Worm (Caenorhabditis elegans): Measurements from ENCODE around the gene B0252.3.

DNA sequence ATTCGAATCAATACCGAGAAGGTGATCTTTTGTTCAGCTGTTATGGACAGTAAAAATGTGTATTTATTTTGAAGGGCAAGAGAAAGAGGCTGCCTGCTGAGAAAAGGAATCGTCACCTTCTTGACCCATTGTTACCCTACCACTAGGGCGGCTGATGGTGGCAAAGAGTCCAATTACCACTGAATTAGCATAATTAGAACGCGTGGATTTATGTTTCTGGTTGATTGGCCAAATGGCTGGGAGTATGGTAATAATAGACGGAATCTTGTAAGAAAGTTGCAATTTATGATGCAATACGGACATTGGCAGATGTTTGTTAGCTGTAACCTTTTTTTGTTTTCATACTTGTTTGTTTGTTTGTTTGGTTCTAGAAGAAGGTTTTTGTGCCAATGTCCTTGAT, 32.3 kb upstream of the B0252.3 start:
- TF ChIP-seq rnt-1 (tag; optimal IDR thresholded peaks at IDR 0.05) = no peak
- TF ChIP-seq ets-5 (GFP tag; IDR thresholded peaks at IDR 0.05) = no peak

Data from whole organism, L1 larva.